Fruit fly (Drosophila melanogaster) whole organism, embryonic: Measurements from ENCODE around the gene CG7378.

Experiments used
- ATbp ChIP-seq: fragments of 200-800 bp; sonication (Bioruptor generic); optimal IDR thresholded peaks from 2 replicates; lab custom pipeline; 2017; ENCODE audit warnings: missing biosample characterization, mild to moderate bottlenecking, missing genetic modification characterization, missing genetic modification reagents
- CG10654 ChIP-seq: fragments of 200-800 bp; sonication (Bioruptor generic); optimal IDR thresholded peaks from 2 replicates; lab custom pipeline; 2016; ENCODE audit warnings: missing biosample characterization, missing genetic modification characterization
- CG12299 ChIP-seq: fragments of 200-800 bp; sonication (Bioruptor generic); optimal IDR thresholded peaks from 2 replicates; lab custom pipeline; 2018; ENCODE audit warnings: missing biosample characterization, mild to moderate bottlenecking, missing genetic modification characterization
- CG13123 ChIP-seq: fragments of 200-800 bp; sonication (Bioruptor generic); optimal IDR thresholded peaks from 2 replicates; lab custom pipeline; 2016; ENCODE audit warnings: missing biosample characterization, missing genetic modification characterization
- CG14050 ChIP-seq: fragments of 200-800 bp; sonication (Bioruptor generic); IDR thresholded peaks from 3 replicates; pipeline ENCODE4 v1.3.6; 2022; ENCODE audit warnings: missing biosample characterization, missing genetic modification characterization
- CG17912 ChIP-seq: fragments of 200-800 bp; sonication (Bioruptor generic); optimal IDR thresholded peaks from 2 replicates; lab custom pipeline; 2018; ENCODE audit warnings: missing biosample characterization, mild to moderate bottlenecking, missing genetic modification characterization
- CG18764 ChIP-seq: fragments of 200-800 bp; sonication (Bioruptor generic); optimal IDR thresholded peaks from 3 replicates; lab custom pipeline; 2016; ENCODE audit warnings: missing biosample characterization, missing genetic modification characterization
- CG33213 ChIP-seq: fragments of 200-800 bp; sonication (Bioruptor generic); optimal IDR thresholded peaks from 3 replicates; lab custom pipeline; 2016; ENCODE audit warnings: missing biosample characterization, missing genetic modification characterization
- CG4820 ChIP-seq: fragments of 200-800 bp; sonication (Bioruptor generic); optimal IDR thresholded peaks from 3 replicates; lab custom pipeline; 2016; ENCODE audit warnings: missing biosample characterization, missing genetic modification characterization
- CG7928 ChIP-seq: fragments of 200-800 bp; sonication (Bioruptor generic); optimal IDR thresholded peaks from 2 replicates; lab custom pipeline; 2017; ENCODE audit warnings: missing biosample characterization, mild to moderate bottlenecking, missing genetic modification characterization
- CHES-1-like ChIP-seq: fragments of 200-800 bp; sonication (Bioruptor generic); optimal IDR thresholded peaks from 2 replicates; lab custom pipeline; 2016; ENCODE audit warnings: missing biosample characterization, missing genetic modification characterization
- CoRest ChIP-seq: fragments of 200-800 bp; sonication (Bioruptor generic); optimal IDR thresholded peaks from 3 replicates; lab custom pipeline; 2018; ENCODE audit warnings: missing biosample characterization, mild to moderate bottlenecking, missing genetic modification characterization, moderate library complexity
- CrebB ChIP-seq: fragments of 200-800 bp; sonication (Bioruptor generic); optimal IDR thresholded peaks from 3 replicates; lab custom pipeline; 2018; ENCODE audit warnings: missing biosample characterization, mild to moderate bottlenecking, missing genetic modification characterization
- D ChIP-seq, 2 experiments: fragments of 200-800 bp in 1 of 2; fragments of >200 bp in 1 of 2; sonication (Bioruptor generic) in 1 of 2; optimal IDR thresholded peaks; 2 replicates in 1 of 2; 3 replicates in 1 of 2; lab custom pipeline; 2017; ENCODE audit warnings: mild to moderate bottlenecking in 1 of 2, missing biosample characterization in 1 of 2, missing genetic modification characterization in 1 of 2, missing genetic modification reagents in 1 of 2
- Dad ChIP-seq: fragments of 200-800 bp; sonication (Bioruptor generic); optimal IDR thresholded peaks from 3 replicates; lab custom pipeline; 2016; ENCODE audit warnings: missing biosample characterization, missing genetic modification characterization
- Doc3 ChIP-seq: fragments of 200-800 bp; sonication (Bioruptor generic); IDR thresholded peaks from 3 replicates; pipeline ENCODE4 v1.3.6; 2022; ENCODE audit warnings: missing biosample characterization, missing genetic modification characterization; ENCODE audit not compliant: partially characterized antibody
- Fer1 ChIP-seq: fragments of 200-800 bp; sonication (Bioruptor generic); optimal IDR thresholded peaks from 2 replicates; lab custom pipeline; 2017; ENCODE audit warnings: missing biosample characterization, mild to moderate bottlenecking, missing genetic modification characterization
- Gug ChIP-seq: fragments of 200-800 bp; sonication (Bioruptor generic); IDR thresholded peaks from 4 replicates; pipeline ENCODE4 v1.3.6; 2022; ENCODE audit warnings: missing biosample characterization, missing genetic modification characterization
- HLH4C ChIP-seq: fragments of 200-800 bp; sonication (Bioruptor generic); IDR thresholded peaks from 3 replicates; pipeline ENCODE4 v1.3.6; 2022; ENCODE audit warnings: missing biosample characterization, missing genetic modification characterization; ENCODE audit not compliant: partially characterized antibody
- Hmx ChIP-seq: fragments of 200-800 bp; sonication (Bioruptor generic); optimal IDR thresholded peaks from 2 replicates; lab custom pipeline; 2016; ENCODE audit warnings: missing biosample characterization, missing genetic modification characterization
- Hr39 ChIP-seq: fragments of >200 bp; optimal IDR thresholded peaks from 2 replicates; lab custom pipeline; 2017
- Lim3 ChIP-seq: fragments of 200-800 bp; sonication (Bioruptor generic); IDR thresholded peaks from 2 replicates; pipeline ENCODE4 v1.3.6; 2022; ENCODE audit warnings: missing biosample characterization, missing genetic modification characterization
- Meics ChIP-seq: fragments of 200-800 bp; sonication (Bioruptor generic); optimal IDR thresholded peaks from 2 replicates; lab custom pipeline; 2017; ENCODE audit warnings: missing biosample characterization, mild to moderate bottlenecking, missing genetic modification characterization
- Nf-YB ChIP-seq: fragments of 200-800 bp; sonication (Bioruptor generic); optimal IDR thresholded peaks from 3 replicates; lab custom pipeline; 2019; ENCODE audit warnings: missing biosample characterization, mild to moderate bottlenecking, missing genetic modification characterization, moderate library complexity
- NfI ChIP-seq: fragments of 200-800 bp; sonication (Bioruptor generic); optimal IDR thresholded peaks from 3 replicates; lab custom pipeline; 2018; ENCODE audit warnings: missing biosample characterization, mild to moderate bottlenecking, missing genetic modification characterization, moderate library complexity
- Tbp ChIP-seq: fragments of >200 bp; optimal IDR thresholded peaks from 2 replicates; lab custom pipeline; 2018; ENCODE audit warnings: missing biosample characterization, missing genetic modification characterization
- Trl ChIP-seq, 3 experiments: fragments of >200 bp in 2 of 3; fragments of 200-800 bp in 1 of 3; sonication (Bioruptor generic) in 1 of 3; optimal IDR thresholded peaks; 2 replicates in 1 of 3; 3 replicates in 2 of 3; lab custom pipeline; 2016 to 2017; ENCODE audit warnings: missing biosample characterization in 1 of 3, missing genetic modification characterization in 1 of 3
- amos ChIP-seq: fragments of 200-800 bp; sonication (Bioruptor generic); IDR thresholded peaks from 2 replicates; pipeline ENCODE4 v1.3.6; 2022; ENCODE audit warnings: missing biosample characterization, missing genetic modification characterization; ENCODE audit not compliant: partially characterized antibody
- bab2 ChIP-seq: fragments of 200-800 bp; sonication (Bioruptor generic); optimal IDR thresholded peaks from 2 replicates; lab custom pipeline; 2016; ENCODE audit warnings: missing biosample characterization, missing genetic modification characterization
- caup ChIP-seq: fragments of 200-800 bp; sonication (Bioruptor generic); optimal IDR thresholded peaks from 3 replicates; lab custom pipeline; 2017; ENCODE audit warnings: missing biosample characterization, mild to moderate bottlenecking, missing genetic modification characterization, moderate library complexity; ENCODE audit not compliant: severe bottlenecking
- chm ChIP-seq: fragments of 200-800 bp; sonication (Bioruptor generic); IDR thresholded peaks from 2 replicates; pipeline ENCODE4 v1.3.6; 2022; ENCODE audit warnings: missing biosample characterization, missing genetic modification characterization
- crc ChIP-seq: fragments of 200-800 bp; sonication (Bioruptor generic); optimal IDR thresholded peaks from 2 replicates; lab custom pipeline; 2016; ENCODE audit warnings: missing biosample characterization, missing genetic modification characterization
- dmrt99B ChIP-seq: fragments of 200-800 bp; sonication (Bioruptor generic); optimal IDR thresholded peaks from 2 replicates; lab custom pipeline; 2018; ENCODE audit warnings: missing biosample characterization, mild to moderate bottlenecking, missing genetic modification characterization, moderate library complexity
- ems ChIP-seq: fragments of 200-800 bp; sonication (Bioruptor generic); optimal IDR thresholded peaks from 3 replicates; lab custom pipeline; 2016; ENCODE audit warnings: missing biosample characterization, missing genetic modification characterization
- jumu ChIP-seq: fragments of 200-800 bp; sonication (Bioruptor generic); optimal IDR thresholded peaks from 3 replicates; lab custom pipeline; 2016; ENCODE audit warnings: missing biosample characterization, missing genetic modification characterization
- kah ChIP-seq: fragments of 200-800 bp; sonication (Bioruptor generic); optimal IDR thresholded peaks from 2 replicates; lab custom pipeline; 2018; ENCODE audit warnings: missing biosample characterization, mild to moderate bottlenecking, missing genetic modification characterization
- lab ChIP-seq: fragments of 200-800 bp; sonication (Bioruptor generic); optimal IDR thresholded peaks from 3 replicates; lab custom pipeline; 2017; ENCODE audit warnings: missing biosample characterization, missing genetic modification characterization, mild to moderate bottlenecking, moderate library complexity, missing genetic modification reagents
- luna ChIP-seq: fragments of 200-800 bp; sonication (Bioruptor generic); optimal IDR thresholded peaks from 2 replicates; lab custom pipeline; 2016; ENCODE audit warnings: missing biosample characterization, missing genetic modification characterization
- nerfin-1 ChIP-seq: fragments of 200-800 bp; sonication (Bioruptor generic); optimal IDR thresholded peaks from 3 replicates; lab custom pipeline; 2019; ENCODE audit warnings: missing biosample characterization, mild to moderate bottlenecking, missing genetic modification characterization, moderate library complexity
- nerfin-2 ChIP-seq: fragments of 200-800 bp; sonication (Bioruptor generic); IDR thresholded peaks from 2 replicates; pipeline ENCODE4 v1.3.6; 2022; ENCODE audit warnings: missing biosample characterization, missing genetic modification characterization; ENCODE audit not compliant: partially characterized antibody
- peb ChIP-seq: fragments of 200-800 bp; sonication (Bioruptor generic); IDR thresholded peaks from 2 replicates; pipeline ENCODE4 v1.3.6; 2022; ENCODE audit warnings: missing biosample characterization, missing genetic modification characterization
- pho ChIP-seq: fragments of 200-800 bp; sonication (Bioruptor generic); optimal IDR thresholded peaks from 2 replicates; lab custom pipeline; 2016; ENCODE audit warnings: missing biosample characterization, missing genetic modification characterization
- pros ChIP-seq: fragments of 200-800 bp; sonication (Bioruptor generic); optimal IDR thresholded peaks from 3 replicates; lab custom pipeline; 2019; ENCODE audit warnings: missing biosample characterization, mild to moderate bottlenecking, missing genetic modification characterization, moderate library complexity
- sim ChIP-seq: fragments of 200-800 bp; sonication (Bioruptor generic); IDR thresholded peaks from 2 replicates; pipeline ENCODE4 v1.3.6; 2022; ENCODE audit warnings: missing biosample characterization, missing genetic modification characterization
- tgo ChIP-seq: fragments of 200-800 bp; sonication (Bioruptor generic); IDR thresholded peaks from 3 replicates; pipeline ENCODE4 v1.3.6; 2022; ENCODE audit warnings: missing biosample characterization, missing genetic modification characterization
- toy ChIP-seq: fragments of 200-800 bp; sonication (Bioruptor generic); IDR thresholded peaks from 2 replicates; pipeline ENCODE4 v1.3.6; 2022; ENCODE audit warnings: missing biosample characterization, missing genetic modification characterization
- trh ChIP-seq: fragments of 200-800 bp; sonication (Bioruptor generic); optimal IDR thresholded peaks from 2 replicates; lab custom pipeline; 2016; ENCODE audit warnings: missing biosample characterization, missing genetic modification characterization
- tx ChIP-seq: fragments of 200-800 bp; sonication (Bioruptor generic); optimal IDR thresholded peaks from 2 replicates; lab custom pipeline; 2016; ENCODE audit warnings: missing biosample characterization, missing genetic modification characterization
- zen ChIP-seq: fragments of 200-800 bp; sonication (Bioruptor generic); optimal IDR thresholded peaks from 3 replicates; lab custom pipeline; 2018; ENCODE audit warnings: missing biosample characterization, mild to moderate bottlenecking, missing genetic modification characterization, moderate library complexity

CG7378 gene

DNA sequence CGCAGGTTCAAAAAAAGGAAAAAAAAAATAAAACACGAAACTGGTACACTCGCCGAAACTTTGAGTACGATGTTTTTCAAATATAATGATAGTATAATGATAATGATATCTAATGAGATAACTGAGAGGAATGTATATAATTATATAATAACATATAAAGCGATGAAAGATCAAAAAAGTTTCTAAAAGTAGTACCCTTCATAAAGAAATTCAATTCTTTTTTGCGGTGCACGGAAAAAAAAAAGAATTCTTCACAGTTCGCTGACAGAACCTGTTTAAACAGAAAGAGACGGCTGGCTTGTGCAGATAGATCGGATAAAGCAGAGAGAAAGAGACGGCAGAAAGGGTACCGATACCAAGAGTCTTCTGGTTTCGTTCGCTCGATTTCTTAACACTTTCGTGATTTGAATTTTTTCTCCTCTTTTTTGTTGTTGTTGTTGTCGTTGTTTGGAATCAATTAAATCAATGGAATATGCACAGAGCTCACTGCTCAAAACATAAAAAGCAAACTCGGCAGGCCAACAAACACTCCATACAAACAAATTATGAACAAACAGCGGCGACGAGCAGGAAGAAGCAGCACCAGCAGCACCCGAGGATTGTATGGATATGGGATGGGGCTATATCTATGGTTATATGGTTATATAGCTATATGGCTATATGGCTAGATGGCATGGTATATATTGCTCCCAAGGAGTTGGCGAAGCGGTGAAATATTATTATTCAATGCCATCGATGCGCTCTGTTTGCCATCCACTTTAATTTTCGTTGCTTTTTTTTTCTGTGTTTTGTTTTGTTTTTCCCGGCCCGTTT, 38.1 kb downstream of the CG7378 start (continued):
- TF ChIP-seq pros: no peak
- TF ChIP-seq CG14050 (GFP tag; lab: Robert Waterston, UW): no peak
- no peak for TF ChIP-seq Hr39 (lab: Kevin White, UChicago)
- TF ChIP-seq tx: no peak
- TF ChIP-seq CG4820 (GFP tag; lab: Kevin White, UChicago): peak; percentile 13
- no peak for TF ChIP-seq D (optimal IDR thresholded peaks at IDR 0.05; lab: Kevin White, UChicago)
- TF ChIP-seq D (GFP tag; optimal IDR thresholded peaks at IDR 0.05; lab: Kevin White, UChicago): peak; percentile 25
- TF ChIP-seq toy (GFP tag; lab: Robert Waterston, UW): no peak
- TF ChIP-seq zen (tag; lab: Kevin White, UChicago): no peak
- no peak for TF ChIP-seq trh (GFP tag; lab: Kevin White, UChicago)
- TF ChIP-seq Dad: no peak
- no peak for TF ChIP-seq nerfin-1 (tag; lab: Kevin White, UChicago)
- TF ChIP-seq amos (GFP tag; lab: Robert Waterston, UW): no peak
- peak; percentile 38 for TF ChIP-seq CrebB (tag; lab: Kevin White, UChicago)
- no peak for TF ChIP-seq CG7928
- TF ChIP-seq bab2 (GFP tag; lab: Kevin White, UChicago): no peak
- no peak for TF ChIP-seq kah (GFP tag; lab: Kevin White, UChicago)
- TF ChIP-seq CG17912 (GFP tag; lab: Kevin White, UChicago): no peak
- no peak for TF ChIP-seq CG33213
- TF ChIP-seq peb (GFP tag; lab: Robert Waterston, UW): no peak
- peak; percentile 32 for TF ChIP-seq Meics (GFP tag; lab: Kevin White, UChicago)
- TF ChIP-seq sim: no peak
- peak; percentile 46 for TF ChIP-seq ATbp (GFP tag; lab: Kevin White, UChicago)
- TF ChIP-seq lab (GFP tag; lab: Kevin White, UChicago): peak; percentile 16
- TF ChIP-seq Doc3 (GFP tag; lab: Robert Waterston, UW): no peak
- no peak for TF ChIP-seq Hmx (GFP tag; lab: Kevin White, UChicago)
- no peak for TF ChIP-seq CG18764 (GFP tag; lab: Kevin White, UChicago)
- peak; percentile 17 for TF ChIP-seq caup (GFP tag; lab: Kevin White, UChicago)
- TF ChIP-seq chm (GFP tag; lab: Robert Waterston, UW): peak; percentile 64
- no peak for TF ChIP-seq Trl (optimal IDR thresholded peaks at IDR 0.05; lab: Kevin White, UChicago)
- no peak for TF ChIP-seq Trl (GFP tag; optimal IDR thresholded peaks at IDR 0.05; lab: Kevin White, UChicago)
- no peak for TF ChIP-seq jumu (GFP tag; lab: Kevin White, UChicago)
- no peak for TF ChIP-seq HLH4C (GFP tag; lab: Robert Waterston, UW)
- no peak for TF ChIP-seq Tbp
- TF ChIP-seq Gug (GFP tag; lab: Robert Waterston, UW): no peak
- TF ChIP-seq pho (GFP tag; lab: Kevin White, UChicago): no peak
- peak; percentile 27; the same call in 1 of the 3 replicates for TF ChIP-seq tgo (GFP tag; lab: Robert Waterston, UW)
- TF ChIP-seq Nf-YB (GFP tag; lab: Kevin White, UChicago): peak; percentile 57
- no peak for TF ChIP-seq nerfin-2 (GFP tag; lab: Robert Waterston, UW)
- TF ChIP-seq Lim3 (GFP tag; lab: Robert Waterston, UW): no peak
- TF ChIP-seq CG10654: no peak
- TF ChIP-seq luna: no peak
- peak; percentile 81 for TF ChIP-seq CoRest (tag; lab: Kevin White, UChicago)
- no peak for TF ChIP-seq dmrt99B (tag; lab: Kevin White, UChicago)
- no peak for TF ChIP-seq CHES-1-like (GFP tag; lab: Kevin White, UChicago)
- TF ChIP-seq crc (GFP tag; lab: Kevin White, UChicago): no peak
- no peak for TF ChIP-seq Fer1 (GFP tag; lab: Kevin White, UChicago)
- TF ChIP-seq CG12299 (tag; lab: Kevin White, UChicago): peak; percentile 4
- peak; percentile 21 for TF ChIP-seq NfI (GFP tag; lab: Kevin White, UChicago)
- peak; percentile 39 for TF ChIP-seq CG13123 (GFP tag; lab: Kevin White, UChicago)
- TF ChIP-seq ems (GFP tag; lab: Kevin White, UChicago): no peak
